Worm (Caenorhabditis elegans) whole organism, midembryonic: ENCODE data around the gene C40C9.3.

ENCODE experiments used
- cog-1 ChIP-seq: sonication (generic microtip); optimal IDR thresholded peaks from 2 replicates; lab custom pipeline; 2016; ENCODE audit warnings: missing genetic modification characterization, missing compliant biosample characterization
- flt-1 ChIP-seq: fragments of 200-800 bp; sonication (Bioruptor generic); IDR thresholded peaks from 2 replicates; pipeline ENCODE4 v1.3.6; 2022; ENCODE audit warnings: missing genetic modification characterization, missing compliant biosample characterization
- med-1 ChIP-seq: sonication (generic microtip); optimal IDR thresholded peaks from 2 replicates; lab custom pipeline; 2017; ENCODE audit warnings: missing genetic modification characterization, mild to moderate bottlenecking, missing compliant biosample characterization, antibody characterized with exemption, missing genetic modification reagents; ENCODE audit not compliant: insufficient read depth
- ref-1 ChIP-seq: fragments of 200-800 bp; sonication (Bioruptor generic); conservative IDR thresholded peaks from 2 replicates; pipeline ENCODE4 v1.3.6; 2022; ENCODE audit warnings: missing genetic modification reagents, missing genetic modification characterization, missing compliant biosample characterization
- tab-1 ChIP-seq: fragments of 200-800 bp; sonication (Bioruptor generic); IDR thresholded peaks from 2 replicates; pipeline ENCODE4 v1.3.6; 2022; ENCODE audit warnings: missing genetic modification characterization, missing compliant biosample characterization
- ztf-23 ChIP-seq: fragments of 200-800 bp; sonication (Bioruptor generic); IDR thresholded peaks from 2 replicates; pipeline ENCODE4 v1.3.6; 2022; ENCODE audit warnings: missing genetic modification reagents, missing genetic modification characterization, missing compliant biosample characterization
- ztf-29 ChIP-seq: fragments of 200-800 bp; sonication (Bioruptor generic); IDR thresholded peaks from 2 replicates; pipeline ENCODE4 v1.3.6; 2022; ENCODE audit warnings: missing genetic modification reagents, missing genetic modification characterization, missing compliant biosample characterization

DNA sequence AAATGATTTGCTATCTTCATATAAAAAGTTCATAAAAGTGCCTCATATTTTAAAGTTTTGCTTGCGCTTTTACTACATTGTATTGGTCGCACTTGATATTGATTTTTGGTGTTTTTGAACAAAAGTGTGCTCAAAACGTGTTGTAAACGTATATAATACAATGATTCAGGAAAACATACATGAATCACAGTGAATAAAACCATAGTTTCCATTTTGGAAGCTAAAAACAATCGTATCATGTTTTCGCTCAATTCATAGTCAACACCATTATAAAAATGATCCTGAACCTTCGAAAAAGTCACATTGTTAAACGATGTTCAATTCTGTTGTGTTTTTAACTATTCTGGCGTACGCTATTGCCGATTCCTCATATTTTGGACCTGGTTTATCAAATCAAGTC, at the start of gene C40C9.3:
- no peak for TF ChIP-seq cog-1 (tag; lab: Kevin White, UChicago)
- no peak for TF ChIP-seq ztf-23 (GFP tag; lab: Robert Waterston, UW)
- no peak for TF ChIP-seq flt-1 (GFP tag; lab: Robert Waterston, UW)
- TF ChIP-seq tab-1 (GFP tag; lab: Robert Waterston, UW): no peak
- no peak for TF ChIP-seq med-1 (GFP tag; lab: Kevin White, UChicago)
- no peak for TF ChIP-seq ref-1 (GFP tag; lab: Robert Waterston, UW)
- TF ChIP-seq ztf-29 (GFP tag; lab: Robert Waterston, UW): no peak
